Fruit fly (Drosophila melanogaster): ENCODE measurements around the gene swm.

Gene swm

dm6 chr2L:19452535-19453317 lies 40.3 kb upstream of the swm start (continued):
- TF ChIP-seq CG14014 (GFP tag; IDR thresholded peaks at IDR 0.05) (0 out of 2 replicates have a peak, but pooled peaks have one; percentile 42), CG2120 (GFP tag; optimal IDR thresholded peaks at IDR 0.05) (peak; percentile 43), CG11456 (GFP tag; IDR thresholded peaks at IDR 0.05) (0 out of 3 replicates have a peak, but pooled peaks have one; percentile 22), onecut (GFP tag; IDR thresholded peaks at IDR 0.05) (no peak), Six4 (GFP tag; optimal IDR thresholded peaks at IDR 0.05) (peak; percentile 27), grau (tag; optimal IDR thresholded peaks at IDR 0.05) (peak; percentile 82), pita (GFP tag; optimal IDR thresholded peaks at IDR 0.05) (no peak), Dbx (GFP tag; IDR thresholded peaks at IDR 0.05) (peak; percentile 36; the same call in 1 of the 3 replicates), Dp (GFP tag; optimal IDR thresholded peaks at IDR 0.05) (peak; percentile 57), CG13894 (tag; optimal IDR thresholded peaks at IDR 0.05) (no peak), CG1792 (GFP tag; optimal IDR thresholded peaks at IDR 0.05) (no peak), Doc2 (GFP tag; IDR thresholded peaks at IDR 0.05) (no peak), sd (tag; optimal IDR thresholded peaks at IDR 0.05) (peak; percentile 30), Tbp (GFP tag; optimal IDR thresholded peaks at IDR 0.05) (no peak), Usf (GFP tag; optimal IDR thresholded peaks at IDR 0.05) (no peak), Bgb (GFP tag; IDR thresholded peaks at IDR 0.05; ENCODE audit: partially characterized antibody) (peak; percentile 7; the same call in 1 of the 2 replicates), NC2β (GFP tag; optimal IDR thresholded peaks at IDR 0.05) (no peak), CG12219 (GFP tag; optimal IDR thresholded peaks at IDR 0.05) (no peak), sug (tag; optimal IDR thresholded peaks at IDR 0.05) (no peak), CG3726 (GFP tag; IDR thresholded peaks at IDR 0.05) (no peak), sens (GFP tag) (peak; percentile 74), twi (tag; optimal IDR thresholded peaks at IDR 0.05) (no peak), jumu (GFP tag; optimal IDR thresholded peaks at IDR 0.05) (peak; percentile 35), Elba2 (GFP tag; optimal IDR thresholded peaks at IDR 0.05) (no peak), bigmax (GFP tag; optimal IDR thresholded peaks at IDR 0.05) (no peak), ab (GFP tag; optimal IDR thresholded peaks at IDR 0.05) (no peak), Adf1 (GFP tag; IDR thresholded peaks at IDR 0.05) (peak; percentile 66; the same call in 1 of the 2 replicates), CG4404 (GFP tag; IDR thresholded peaks at IDR 0.05) (no peak), ind (GFP tag; optimal IDR thresholded peaks at IDR 0.05) (peak; percentile 28), sqz (GFP tag; optimal IDR thresholded peaks at IDR 0.05) (peak; percentile 80), Nf-YC (tag; optimal IDR thresholded peaks at IDR 0.05) (no peak), ftz-f1 (GFP tag; optimal IDR thresholded peaks at IDR 0.05) (no peak), zfh2 (GFP tag; optimal IDR thresholded peaks at IDR 0.05) (no peak), esg (GFP tag; conservative IDR thresholded peaks at IDR 0.05) (no peak), tna (GFP tag; IDR thresholded peaks at IDR 0.05; ENCODE audit: partially characterized antibody) (no peak), CG12744 (GFP tag; optimal IDR thresholded peaks at IDR 0.05) (no peak), Myb (GFP tag; optimal IDR thresholded peaks at IDR 0.05) (peak; percentile 36), CG8924 (tag; optimal IDR thresholded peaks at IDR 0.05) (no peak), cg (GFP tag; optimal IDR thresholded peaks at IDR 0.05) (peak; percentile 85), CG7556 (GFP tag; optimal IDR thresholded peaks at IDR 0.05) (no peak), CG4730 (GFP tag; IDR thresholded peaks at IDR 0.05) (0 out of 2 replicates have a peak, but pooled peaks have one; percentile 33), Dfd (GFP tag; optimal IDR thresholded peaks at IDR 0.05) (no peak), YL-1 (GFP tag; optimal IDR thresholded peaks at IDR 0.05) (no peak), nau (GFP tag; optimal IDR thresholded peaks at IDR 0.05) (no peak), CG9876 (GFP tag; optimal IDR thresholded peaks at IDR 0.05) (no peak), amos (GFP tag; IDR thresholded peaks at IDR 0.05; ENCODE audit: partially characterized antibody) (peak; percentile 7; the same call in 1 of the 2 replicates), row (GFP tag; IDR thresholded peaks at IDR 0.05) (peak; percentile 73), Asciz (GFP tag; optimal IDR thresholded peaks at IDR 0.05) (no peak), Xbp1 (GFP tag; optimal IDR thresholded peaks at IDR 0.05) (peak; percentile 5), CG7839 (tag; optimal IDR thresholded peaks at IDR 0.05) (peak; percentile 32)

Data from whole organism, embryonic.